Worm (Caenorhabditis elegans) whole organism, young adult: ENCODE results near the gene cyc-2.1.

ENCODE experiments used
- B0035.1 ChIP-seq: sonication (generic microtip); optimal IDR thresholded peaks from 2 replicates; lab custom pipeline; 2016; ENCODE audit warnings: missing genetic modification characterization, mild to moderate bottlenecking, missing compliant biosample characterization, missing genotype, missing genetic modification reagents
- B0261.1 ChIP-seq: sonication (generic microtip); optimal IDR thresholded peaks from 2 replicates; lab custom pipeline; 2016; ENCODE audit warnings: mild to moderate bottlenecking, missing genetic modification characterization, moderate library complexity, missing compliant biosample characterization
- F10E7.11 ChIP-seq: sonication (generic microtip); optimal IDR thresholded peaks from 2 replicates; lab custom pipeline; 2017; ENCODE audit warnings: mild to moderate bottlenecking, missing genetic modification characterization, moderate library complexity, missing compliant biosample characterization
- F39B2.1 ChIP-seq: fragments of 200-800 bp; sonication (Bioruptor generic); IDR thresholded peaks from 2 replicates; pipeline ENCODE4 v1.3.6; 2022; ENCODE audit warnings: missing genetic modification reagents, missing genetic modification characterization, missing compliant biosample characterization
- K11D2.4 ChIP-seq: fragments of 200-800 bp; sonication (Bioruptor generic); IDR thresholded peaks from 2 replicates; pipeline ENCODE4 v1.3.6; 2022; ENCODE audit warnings: missing genetic modification reagents, missing genetic modification characterization, missing compliant biosample characterization
- K12H6.12 ChIP-seq: fragments of 200-800 bp; sonication (Bioruptor generic); optimal IDR thresholded peaks from 2 replicates; lab custom pipeline; 2018; ENCODE audit warnings: mild to moderate bottlenecking, missing genetic modification characterization, missing compliant biosample characterization
- Y53F4B.3 ChIP-seq: fragments of 200-800 bp; sonication (Bioruptor generic); IDR thresholded peaks from 2 replicates; pipeline ENCODE4 v1.3.6; 2022; ENCODE audit warnings: missing genetic modification reagents, missing genetic modification characterization, missing compliant biosample characterization
- Y56A3A.18 ChIP-seq: fragments of 200-800 bp; sonication (Bioruptor generic); IDR thresholded peaks from 2 replicates; pipeline ENCODE4 v1.3.6; 2022; ENCODE audit warnings: missing genetic modification reagents, missing genetic modification characterization, missing compliant biosample characterization
- akir-1 ChIP-seq: fragments of 200-800 bp; sonication (Bioruptor generic); optimal IDR thresholded peaks from 2 replicates; lab custom pipeline; 2018; ENCODE audit warnings: mild to moderate bottlenecking, missing genetic modification characterization, moderate library complexity, missing compliant biosample characterization
- aptf-3 ChIP-seq: fragments of 200-800 bp; sonication (Bioruptor generic); IDR thresholded peaks from 2 replicates; pipeline ENCODE4 v1.3.6; 2022; ENCODE audit warnings: missing genetic modification characterization, missing compliant biosample characterization
- attf-6 ChIP-seq: fragments of 200-800 bp; sonication (Bioruptor generic); IDR thresholded peaks from 2 replicates; pipeline ENCODE4 v1.3.6; 2022; ENCODE audit warnings: missing genetic modification reagents, missing genetic modification characterization, missing compliant biosample characterization
- cebp-2 ChIP-seq: fragments of 200-800 bp; sonication (Bioruptor generic); IDR thresholded peaks from 2 replicates; pipeline ENCODE4 v1.3.6; 2022; ENCODE audit warnings: missing genetic modification characterization, missing compliant biosample characterization
- ceh-40 ChIP-seq: fragments of 200-800 bp; sonication (Bioruptor generic); IDR thresholded peaks from 2 replicates; pipeline ENCODE4 v1.3.6; 2022; ENCODE audit warnings: missing genetic modification characterization, missing compliant biosample characterization
- ceh-58 ChIP-seq: fragments of 200-800 bp; sonication (Bioruptor generic); IDR thresholded peaks from 2 replicates; pipeline ENCODE4 v1.3.6; 2022; ENCODE audit warnings: missing genetic modification characterization, missing compliant biosample characterization
- dox-1 ChIP-seq: fragments of 200-800 bp; sonication (Bioruptor generic); IDR thresholded peaks from 2 replicates; pipeline ENCODE4 v1.3.6; 2022; ENCODE audit warnings: missing genetic modification reagents, missing genetic modification characterization, missing compliant biosample characterization
- efl-1 ChIP-seq: fragments of 150-350 bp; optimal IDR thresholded peaks from 2 replicates; lab custom pipeline; 2014; ENCODE audit warnings: missing biosample characterization, missing genetic modification reagents, missing genetic modification characterization
- ekl-4 ChIP-seq: fragments of 200-800 bp; sonication (Bioruptor generic); IDR thresholded peaks from 2 replicates; pipeline ENCODE4 v1.3.6; 2022; ENCODE audit warnings: missing genetic modification reagents, missing genetic modification characterization, missing compliant biosample characterization
- hlh-26 ChIP-seq: fragments of 200-800 bp; sonication (Bioruptor generic); conservative IDR thresholded peaks from 2 replicates; pipeline ENCODE4 v1.3.6; 2022; ENCODE audit warnings: missing genetic modification reagents, missing genetic modification characterization, missing compliant biosample characterization
- hmg-20 ChIP-seq: fragments of 200-800 bp; sonication (Bioruptor generic); IDR thresholded peaks from 2 replicates; pipeline ENCODE4 v1.3.6; 2022; ENCODE audit warnings: missing genetic modification reagents, missing genetic modification characterization, missing compliant biosample characterization
- lag-1 ChIP-seq: fragments of 200-800 bp; sonication (Bioruptor generic); IDR thresholded peaks from 2 replicates; pipeline ENCODE4 v1.3.6; 2022; ENCODE audit warnings: missing genetic modification reagents, missing genetic modification characterization, missing compliant biosample characterization
- let-607 ChIP-seq, 2 experiments: fragments of 200-800 bp in 1 of 2; sonication (Bioruptor generic) in 1 of 2; sonication (generic microtip) in 1 of 2; optimal IDR thresholded peaks; 2 replicates each; lab custom pipeline; 2016 to 2018; ENCODE audit warnings: mild to moderate bottlenecking in 2 of 2, missing compliant biosample characterization in 2 of 2, missing genetic modification characterization in 2 of 2, moderate library complexity in 2 of 2, missing genotype in 1 of 2
- lin-26 ChIP-seq: fragments of 200-800 bp; sonication (Bioruptor generic); IDR thresholded peaks from 2 replicates; pipeline ENCODE4 v1.3.6; 2022; ENCODE audit warnings: missing genetic modification reagents, missing genetic modification characterization, missing compliant biosample characterization
- lin-40 ChIP-seq: sonication (generic microtip); optimal IDR thresholded peaks from 2 replicates; lab custom pipeline; 2016; ENCODE audit warnings: missing genetic modification characterization, mild to moderate bottlenecking, missing compliant biosample characterization, missing genotype, missing genetic modification reagents
- lir-1 ChIP-seq: fragments of 200-800 bp; sonication (Bioruptor generic); conservative IDR thresholded peaks from 2 replicates; pipeline ENCODE4 v1.3.6; 2022; ENCODE audit warnings: missing genetic modification reagents, missing genetic modification characterization, missing compliant biosample characterization
- lsl-1 ChIP-seq: fragments of 200-800 bp; sonication (Bioruptor generic); optimal IDR thresholded peaks from 2 replicates; lab custom pipeline; 2018; ENCODE audit warnings: mild to moderate bottlenecking, missing genetic modification characterization, moderate library complexity, missing compliant biosample characterization
- lsy-27 ChIP-seq: sonication (generic microtip); optimal IDR thresholded peaks from 2 replicates; lab custom pipeline; 2017; ENCODE audit warnings: missing genetic modification characterization, mild to moderate bottlenecking, missing compliant biosample characterization, antibody characterized with exemption, missing genotype, borderline replicate concordance; ENCODE audit not compliant: insufficient read depth
- madf-6 ChIP-seq: fragments of 200-800 bp; sonication (Bioruptor generic); IDR thresholded peaks from 2 replicates; pipeline ENCODE4 v1.3.6; 2022; ENCODE audit warnings: missing genetic modification reagents, missing genetic modification characterization, missing compliant biosample characterization
- madf-8 ChIP-seq: fragments of 200-800 bp; sonication (Bioruptor generic); conservative IDR thresholded peaks from 2 replicates; pipeline ENCODE4 v1.3.6; 2022; ENCODE audit warnings: missing genetic modification reagents, missing genetic modification characterization, missing compliant biosample characterization
- mcd-1 ChIP-seq: fragments of 200-800 bp; sonication (Bioruptor generic); IDR thresholded peaks from 2 replicates; pipeline ENCODE4 v1.3.6; 2022; ENCODE audit warnings: missing genetic modification reagents, missing genetic modification characterization, missing compliant biosample characterization
- nfya-1 ChIP-seq: sonication (generic microtip); optimal IDR thresholded peaks from 2 replicates; lab custom pipeline; 2017; ENCODE audit warnings: antibody characterized with exemption, missing compliant biosample characterization, missing genetic modification characterization, borderline replicate concordance; ENCODE audit not compliant: insufficient read depth
- nfya-2 ChIP-seq: fragments of 200-800 bp; sonication (Bioruptor generic); IDR thresholded peaks from 2 replicates; pipeline ENCODE4 v1.3.6; 2022; ENCODE audit warnings: missing genetic modification reagents, missing genetic modification characterization, missing compliant biosample characterization
- nfyb-1 ChIP-seq: fragments of 200-800 bp; sonication (Bioruptor generic); IDR thresholded peaks from 2 replicates; pipeline ENCODE4 v1.3.6; 2022; ENCODE audit warnings: missing genetic modification reagents, missing genetic modification characterization, missing compliant biosample characterization
- nhr-27 ChIP-seq: fragments of 200-800 bp; sonication (Bioruptor generic); optimal IDR thresholded peaks from 2 replicates; lab custom pipeline; 2018; ENCODE audit warnings: mild to moderate bottlenecking, missing genetic modification characterization, moderate library complexity, missing compliant biosample characterization
- pbrm-1 ChIP-seq: fragments of 200-800 bp; sonication (Bioruptor generic); IDR thresholded peaks from 2 replicates; pipeline ENCODE4 v1.3.6; 2022; ENCODE audit warnings: missing genetic modification reagents, missing genetic modification characterization, missing compliant biosample characterization
- rpc-1 ChIP-seq, 2 experiments: fragments of 150-350 bp in 1 of 2; sonication (generic microtip) in 1 of 2; optimal IDR thresholded peaks; 2 replicates each; lab custom pipeline; 2014 to 2018; ENCODE audit warnings: missing biosample characterization in 1 of 2, missing genetic modification characterization in 1 of 2, missing genetic modification reagents in 1 of 2, missing genotype in 1 of 2
- sdz-38 ChIP-seq: sonication (generic microtip); optimal IDR thresholded peaks from 2 replicates; lab custom pipeline; 2016; ENCODE audit warnings: missing genotype, missing genetic modification characterization, missing compliant biosample characterization
- somi-1 ChIP-seq: fragments of 200-800 bp; sonication (Bioruptor generic); optimal IDR thresholded peaks from 2 replicates; lab custom pipeline; 2018; ENCODE audit warnings: mild to moderate bottlenecking, missing genetic modification characterization, missing compliant biosample characterization
- tlf-1 ChIP-seq: fragments of 200-800 bp; sonication (Bioruptor generic); optimal IDR thresholded peaks from 2 replicates; lab custom pipeline; 2018; ENCODE audit warnings: mild to moderate bottlenecking, missing genetic modification characterization, missing compliant biosample characterization
- unc-130 ChIP-seq: sonication (generic microtip); optimal IDR thresholded peaks from 2 replicates; lab custom pipeline; 2016; ENCODE audit warnings: missing genetic modification reagents, missing genetic modification characterization, missing compliant biosample characterization
- unc-62 ChIP-seq: fragments of 150-350 bp; optimal IDR thresholded peaks from 2 replicates; lab custom pipeline; 2014; ENCODE audit warnings: missing biosample characterization, missing genetic modification reagents, missing genetic modification characterization
- xnd-1 ChIP-seq: sonication (generic microtip); optimal IDR thresholded peaks from 2 replicates; lab custom pipeline; 2016; ENCODE audit warnings: missing genotype, missing genetic modification reagents, missing genetic modification characterization, missing compliant biosample characterization
- zfh-2 ChIP-seq: fragments of 200-800 bp; sonication (Bioruptor generic); conservative IDR thresholded peaks from 2 replicates; pipeline ENCODE4 v1.3.6; 2022; ENCODE audit warnings: missing genetic modification reagents, missing genetic modification characterization, missing compliant biosample characterization
- zim-3 ChIP-seq: sonication (generic microtip); optimal IDR thresholded peaks from 2 replicates; lab custom pipeline; 2017; ENCODE audit warnings: mild to moderate bottlenecking, missing genetic modification characterization, moderate library complexity, missing compliant biosample characterization
- ztf-25 ChIP-seq: fragments of 200-800 bp; sonication (Bioruptor generic); IDR thresholded peaks from 2 replicates; pipeline ENCODE4 v1.3.6; 2022; ENCODE audit warnings: missing genetic modification reagents, missing genetic modification characterization, missing compliant biosample characterization
- ztf-28 ChIP-seq: fragments of 200-800 bp; sonication (Bioruptor generic); IDR thresholded peaks from 2 replicates; pipeline ENCODE4 v1.3.6; 2022; ENCODE audit warnings: missing genetic modification reagents, missing genetic modification characterization, missing compliant biosample characterization
- ztf-6 ChIP-seq: fragments of 200-800 bp; sonication (Bioruptor generic); IDR thresholded peaks from 2 replicates; pipeline ENCODE4 v1.3.6; 2022; ENCODE audit warnings: missing genetic modification reagents, missing genetic modification characterization, missing compliant biosample characterization

cyc-2.1 gene

ce11 chrIV:4748408-4749105 lies at the start of gene cyc-2.1:
Gene cyc-2.1 (minus strand): TSS chrIV:4749012.
- TF ChIP-seq madf-6, result peak; percentile 81
- TF ChIP-seq somi-1 (GFP tag; lab: Kevin White, UChicago), result no peak
- peak; percentile 54 for TF ChIP-seq lsl-1 (GFP tag; lab: Kevin White, UChicago)
- TF ChIP-seq B0261.1 (tag; lab: Kevin White, UChicago), result peak; percentile 20
- TF ChIP-seq ztf-28 (GFP tag; lab: Robert Waterston, UW), result no peak
- TF ChIP-seq nhr-27 (tag; lab: Kevin White, UChicago), result peak; percentile 55
- 0 out of 2 replicates have a peak, but pooled peaks have one; percentile 44 for TF ChIP-seq cebp-2 (GFP tag; lab: Robert Waterston, UW)
- peak; percentile 43 for TF ChIP-seq unc-130 (GFP tag; lab: Kevin White, UChicago)
- TF ChIP-seq lin-26 (GFP tag; lab: Robert Waterston, UW), result peak; percentile 66
- TF ChIP-seq zfh-2 (GFP tag; lab: Robert Waterston, UW), result peak; percentile 93
- TF ChIP-seq ekl-4 (GFP tag; lab: Robert Waterston, UW), result peak; percentile 79; the same call in 1 of the 2 replicates
- no peak for TF ChIP-seq Y53F4B.3
- TF ChIP-seq ceh-40 (GFP tag; lab: Robert Waterston, UW), result peak; percentile 49; the same call in 1 of the 2 replicates
- TF ChIP-seq efl-1, result peak; percentile 5
- TF ChIP-seq nfya-1, result no peak
- TF ChIP-seq ceh-58 (GFP tag; lab: Robert Waterston, UW), result 0 out of 2 replicates have a peak, but pooled peaks have one; percentile 10
- no peak for TF ChIP-seq B0035.1
- TF ChIP-seq hlh-26, result no peak
- peak; percentile 74 for TF ChIP-seq dox-1
- TF ChIP-seq F39B2.1 (GFP tag; lab: Robert Waterston, UW), result peak; percentile 83
- TF ChIP-seq pbrm-1 (GFP tag; lab: Robert Waterston, UW), result peak; percentile 52
- TF ChIP-seq lir-1 (GFP tag; lab: Robert Waterston, UW), result no peak
- 0 out of 2 replicates have a peak, but pooled peaks have one; percentile 21 for TF ChIP-seq K11D2.4 (GFP tag; lab: Robert Waterston, UW)
- no peak for TF ChIP-seq rpc-1 (optimal IDR thresholded peaks at IDR 0.05; lab: Kevin White, UChicago)
- TF ChIP-seq rpc-1 (tag; optimal IDR thresholded peaks at IDR 0.05; lab: Kevin White, UChicago), result no peak
- TF ChIP-seq attf-6 (GFP tag; lab: Robert Waterston, UW), result peak; percentile 84
- 0 out of 2 replicates have a peak, but pooled peaks have one; percentile 44 for TF ChIP-seq ztf-6
- no peak for TF ChIP-seq zim-3 (tag; lab: Kevin White, UChicago)
- TF ChIP-seq lsy-27 (tag; lab: Kevin White, UChicago), result no peak
- peak; percentile 57 for TF ChIP-seq xnd-1 (tag; lab: Kevin White, UChicago)
- TF ChIP-seq nfyb-1 (GFP tag; lab: Robert Waterston, UW), result 0 out of 2 replicates have a peak, but pooled peaks have one; percentile 15
- peak; percentile 45 for TF ChIP-seq K12H6.12 (tag; lab: Kevin White, UChicago)
- TF ChIP-seq tlf-1 (GFP tag; lab: Kevin White, UChicago), result peak; percentile 63
- peak in 1 of 2 experiments; percentile 58 for TF ChIP-seq let-607 (tag; optimal IDR thresholded peaks at IDR 0.05; lab: Kevin White, UChicago)
- TF ChIP-seq Y56A3A.18 (GFP tag; lab: Robert Waterston, UW), result peak; percentile 47; the same call in 1 of the 2 replicates
- no peak for TF ChIP-seq madf-8 (GFP tag; lab: Robert Waterston, UW)
- TF ChIP-seq nfya-2, result 0 out of 2 replicates have a peak, but pooled peaks have one; percentile 19
- TF ChIP-seq ztf-25, result no peak
- no peak for TF ChIP-seq lag-1 (GFP tag; lab: Robert Waterston, UW)
- peak; percentile 76; the same call in 1 of the 2 replicates for TF ChIP-seq aptf-3
- no peak for TF ChIP-seq sdz-38 (tag; lab: Kevin White, UChicago)
- no peak for TF ChIP-seq unc-62 (GFP tag; lab: Kevin White, UChicago)
- TF ChIP-seq lin-40 (tag; lab: Kevin White, UChicago), result peak; percentile 47
- peak; percentile 81 for TF ChIP-seq mcd-1 (GFP tag; lab: Robert Waterston, UW)
- no peak for TF ChIP-seq F10E7.11
- no peak for TF ChIP-seq akir-1
- TF ChIP-seq hmg-20, result no peak
